Worm (Caenorhabditis elegans) whole organism, mixed stage, embryonic: ENCODE measurements around the gene ztf-31.

Experiments used
- M03D4.4 ChIP-seq: sonication (generic microtip); optimal IDR thresholded peaks from 2 replicates; lab custom pipeline; 2017; ENCODE audit warnings: mild to moderate bottlenecking, missing genetic modification characterization, missing compliant biosample characterization
- blmp-1 ChIP-seq: fragments of 150-350 bp; optimal IDR thresholded peaks from 2 replicates; lab custom pipeline; 2014; ENCODE audit warnings: missing biosample characterization, missing genetic modification characterization
- ceh-43 ChIP-seq: fragments of 200-800 bp; sonication (Bioruptor generic); optimal IDR thresholded peaks from 2 replicates; lab custom pipeline; 2018; ENCODE audit warnings: mild to moderate bottlenecking, missing genetic modification characterization, moderate library complexity, missing compliant biosample characterization
- ceh-83 ChIP-seq: fragments of 200-800 bp; sonication (Bioruptor generic); optimal IDR thresholded peaks from 2 replicates; lab custom pipeline; 2018; ENCODE audit warnings: mild to moderate bottlenecking, missing genetic modification characterization, missing compliant biosample characterization
- ces-1 ChIP-seq: fragments of 150-350 bp; optimal IDR thresholded peaks from 2 replicates; lab custom pipeline; 2014; ENCODE audit warnings: missing biosample characterization, missing genetic modification reagents, missing genetic modification characterization
- cnd-1 ChIP-seq: fragments of 200-800 bp; sonication (Bioruptor generic); optimal IDR thresholded peaks from 2 replicates; lab custom pipeline; 2018; ENCODE audit warnings: mild to moderate bottlenecking, missing genetic modification characterization, missing compliant biosample characterization
- elt-1 ChIP-seq: sonication (generic microtip); optimal IDR thresholded peaks from 2 replicates; lab custom pipeline; 2017; ENCODE audit warnings: missing genetic modification characterization, mild to moderate bottlenecking, missing compliant biosample characterization, antibody characterized with exemption, moderate library complexity, borderline replicate concordance; ENCODE audit not compliant: insufficient read depth
- flh-1 ChIP-seq: fragments of 200-800 bp; sonication (Bioruptor generic); optimal IDR thresholded peaks from 2 replicates; lab custom pipeline; 2018; ENCODE audit warnings: mild to moderate bottlenecking, missing genetic modification characterization, moderate library complexity, missing compliant biosample characterization
- ham-2 ChIP-seq: fragments of 200-800 bp; sonication (Bioruptor generic); optimal IDR thresholded peaks from 2 replicates; lab custom pipeline; 2018; ENCODE audit warnings: mild to moderate bottlenecking, missing genetic modification characterization, missing compliant biosample characterization
- hlh-1 ChIP-seq: fragments of 150-350 bp; optimal IDR thresholded peaks from 2 replicates; lab custom pipeline; 2014; ENCODE audit warnings: missing biosample characterization, missing genetic modification reagents, missing genetic modification characterization
- lin-13 ChIP-seq: fragments of 150-350 bp; optimal IDR thresholded peaks from 2 replicates; lab custom pipeline; 2014; ENCODE audit warnings: missing biosample characterization, missing genetic modification characterization
- lsy-2 ChIP-seq: fragments of 150-350 bp; optimal IDR thresholded peaks from 2 replicates; lab custom pipeline; 2014; ENCODE audit warnings: missing biosample characterization, missing genetic modification characterization
- mab-5 ChIP-seq: fragments of 150-350 bp; optimal IDR thresholded peaks from 2 replicates; lab custom pipeline; 2014; ENCODE audit warnings: missing biosample characterization, missing genetic modification characterization
- mep-1 ChIP-seq: fragments of 150-350 bp; optimal IDR thresholded peaks from 2 replicates; lab custom pipeline; 2017; ENCODE audit warnings: missing biosample characterization, missing genetic modification reagents, missing genetic modification characterization, inconsistent platforms
- mls-2 ChIP-seq: sonication (generic microtip); optimal IDR thresholded peaks from 2 replicates; lab custom pipeline; 2016; ENCODE audit warnings: mild to moderate bottlenecking, missing genetic modification characterization, moderate library complexity, missing compliant biosample characterization
- nhr-12 ChIP-seq: fragments of 150-350 bp; optimal IDR thresholded peaks from 2 replicates; lab custom pipeline; 2014; ENCODE audit warnings: missing biosample characterization, missing genetic modification characterization
- nhr-2 ChIP-seq: fragments of 150-350 bp; optimal IDR thresholded peaks from 2 replicates; lab custom pipeline; 2014; ENCODE audit warnings: missing biosample characterization, missing genetic modification characterization
- nhr-76 ChIP-seq: sonication (generic microtip); optimal IDR thresholded peaks from 2 replicates; lab custom pipeline; 2017; ENCODE audit warnings: missing biosample characterization, missing genetic modification characterization
- sem-2 ChIP-seq: fragments of 200-800 bp; sonication (Bioruptor generic); optimal IDR thresholded peaks from 2 replicates; lab custom pipeline; 2018; ENCODE audit warnings: mild to moderate bottlenecking, missing genetic modification characterization, missing compliant biosample characterization
- snpc-4 ChIP-seq: fragments of 150-350 bp; optimal IDR thresholded peaks from 2 replicates; lab custom pipeline; 2014; ENCODE audit warnings: missing biosample characterization, missing genetic modification characterization
- sptf-1 ChIP-seq: sonication (generic microtip); optimal IDR thresholded peaks from 2 replicates; lab custom pipeline; 2017; ENCODE audit warnings: mild to moderate bottlenecking, missing genetic modification characterization, moderate library complexity, missing compliant biosample characterization
- tbx-8 ChIP-seq: fragments of 200-800 bp; sonication (Bioruptor generic); optimal IDR thresholded peaks from 2 replicates; lab custom pipeline; 2018; ENCODE audit warnings: mild to moderate bottlenecking, missing genetic modification characterization, moderate library complexity, missing compliant biosample characterization
- unc-120 ChIP-seq: sonication (generic microtip); optimal IDR thresholded peaks from 2 replicates; lab custom pipeline; 2017; ENCODE audit warnings: missing genetic modification characterization, missing compliant biosample characterization; ENCODE audit not compliant: poor library complexity, severe bottlenecking
- unc-62 ChIP-seq: fragments of 150-350 bp; optimal IDR thresholded peaks from 2 replicates; lab custom pipeline; 2014; ENCODE audit warnings: missing biosample characterization, missing genetic modification reagents, missing genetic modification characterization
- zip-8 ChIP-seq: fragments of 150-350 bp; optimal IDR thresholded peaks from 2 replicates; lab custom pipeline; 2014; ENCODE audit warnings: missing biosample characterization, missing genetic modification characterization

The ztf-31 gene

ce11 chrIII:7229687-7230086, 11.5 kb upstream of the ztf-31 start, which contains the start of gene R151.8:
R151.8 (minus strand) TSS chrIII:7229787.
- no peak for TF ChIP-seq ceh-43 (GFP tag; lab: Kevin White, UChicago)
- no peak for TF ChIP-seq lin-13 (tag; lab: Kevin White, UChicago)
- TF ChIP-seq mab-5 (tag; lab: Kevin White, UChicago) = no peak
- no peak for TF ChIP-seq hlh-1 (tag; lab: Kevin White, UChicago)
- no peak for TF ChIP-seq elt-1 (tag; lab: Kevin White, UChicago)
- no peak for TF ChIP-seq mls-2 (tag; lab: Kevin White, UChicago)
- no peak for TF ChIP-seq flh-1 (GFP tag; lab: Kevin White, UChicago)
- TF ChIP-seq cnd-1 (tag; lab: Kevin White, UChicago) = no peak
- no peak for TF ChIP-seq snpc-4
- no peak for TF ChIP-seq tbx-8 (GFP tag; lab: Kevin White, UChicago)
- no peak for TF ChIP-seq nhr-2 (tag; lab: Kevin White, UChicago)
- no peak for TF ChIP-seq unc-120 (tag; lab: Kevin White, UChicago)
- TF ChIP-seq ham-2 (GFP tag; lab: Kevin White, UChicago) = no peak
- TF ChIP-seq nhr-76 (tag; lab: Kevin White, UChicago) = no peak
- TF ChIP-seq, all 35 proteins: peak for 0

DNA sequence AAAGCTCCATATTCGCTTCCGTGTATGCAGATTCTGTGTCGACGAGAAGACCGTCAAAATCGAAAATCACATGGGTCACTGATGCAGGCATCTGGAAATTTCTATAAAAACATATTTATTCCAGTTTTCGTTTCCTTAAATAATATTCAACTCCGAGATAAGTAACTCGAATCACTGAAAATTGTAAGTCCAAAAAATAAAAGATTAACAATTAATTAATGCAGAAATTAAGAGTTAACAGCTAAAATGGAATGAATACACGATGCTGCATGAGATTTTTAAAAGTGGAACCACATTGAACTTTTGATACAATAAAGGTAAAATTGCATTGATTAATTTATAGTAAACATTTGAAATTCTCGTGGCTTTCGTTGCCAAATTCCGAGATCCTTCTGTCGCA, 10.3 kb upstream of the ztf-31 start, which contains the start of gene R151.10:
R151.10 (minus strand) TSS at position 101 of the 400 bp plus-strand sequence.
- no peak for TF ChIP-seq M03D4.4 (tag; lab: Kevin White, UChicago)
- TF ChIP-seq sem-2 (GFP tag; lab: Kevin White, UChicago) = no peak
- TF ChIP-seq nhr-76 (tag; lab: Kevin White, UChicago) = no peak
- TF ChIP-seq lin-13 (tag; lab: Kevin White, UChicago) = no peak
- no peak for TF ChIP-seq flh-1 (GFP tag; lab: Kevin White, UChicago)
- TF ChIP-seq mab-5 (tag; lab: Kevin White, UChicago) = no peak
- no peak for TF ChIP-seq snpc-4
- no peak for TF ChIP-seq ces-1
- no peak for TF ChIP-seq ceh-83 (GFP tag; lab: Kevin White, UChicago)
- no peak for TF ChIP-seq hlh-1 (tag; lab: Kevin White, UChicago)
- TF ChIP-seq nhr-12 (tag; lab: Kevin White, UChicago) = no peak
- TF ChIP-seq nhr-2 (tag; lab: Kevin White, UChicago) = no peak
- TF ChIP-seq unc-62 (GFP tag; lab: Kevin White, UChicago) = no peak

DNA sequence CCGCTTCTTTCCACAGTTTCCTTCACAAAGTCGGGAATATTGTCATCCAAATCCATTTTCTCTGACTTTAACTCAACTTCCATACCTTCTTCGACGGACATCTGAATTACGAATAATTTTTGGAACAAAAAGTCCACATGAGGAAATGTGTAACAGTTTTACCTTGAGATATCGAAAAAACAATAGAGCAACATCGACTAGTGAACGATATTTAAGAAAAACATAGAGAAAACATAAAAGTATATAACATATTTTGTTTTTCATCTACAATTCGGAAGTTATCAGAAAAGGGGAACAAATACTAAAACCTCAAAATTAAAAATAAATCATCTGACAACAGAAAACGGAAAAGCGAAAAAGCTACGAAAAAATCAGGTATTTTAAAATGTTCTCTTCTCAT, 8.4 kb upstream of the ztf-31 start, which contains the start of gene adr-2:
adr-2 (minus strand) TSS at position 101 of the 400 bp plus-strand sequence.
- no peak for TF ChIP-seq unc-120 (tag; lab: Kevin White, UChicago)
- TF ChIP-seq lin-13 (tag; lab: Kevin White, UChicago) = no peak
- no peak for TF ChIP-seq zip-8 (tag; lab: Kevin White, UChicago)
- no peak for TF ChIP-seq blmp-1
- no peak for TF ChIP-seq flh-1 (GFP tag; lab: Kevin White, UChicago)
- TF ChIP-seq mls-2 (tag; lab: Kevin White, UChicago) = no peak
- no peak for TF ChIP-seq hlh-1 (tag; lab: Kevin White, UChicago)
- no peak for TF ChIP-seq ceh-83 (GFP tag; lab: Kevin White, UChicago)
- no peak for TF ChIP-seq unc-62 (GFP tag; lab: Kevin White, UChicago)
- no peak for TF ChIP-seq ceh-43 (GFP tag; lab: Kevin White, UChicago)
- TF ChIP-seq sptf-1 (tag; lab: Kevin White, UChicago) = no peak
- TF ChIP-seq cnd-1 (tag; lab: Kevin White, UChicago) = no peak
- no peak for TF ChIP-seq tbx-8 (GFP tag; lab: Kevin White, UChicago)

DNA sequence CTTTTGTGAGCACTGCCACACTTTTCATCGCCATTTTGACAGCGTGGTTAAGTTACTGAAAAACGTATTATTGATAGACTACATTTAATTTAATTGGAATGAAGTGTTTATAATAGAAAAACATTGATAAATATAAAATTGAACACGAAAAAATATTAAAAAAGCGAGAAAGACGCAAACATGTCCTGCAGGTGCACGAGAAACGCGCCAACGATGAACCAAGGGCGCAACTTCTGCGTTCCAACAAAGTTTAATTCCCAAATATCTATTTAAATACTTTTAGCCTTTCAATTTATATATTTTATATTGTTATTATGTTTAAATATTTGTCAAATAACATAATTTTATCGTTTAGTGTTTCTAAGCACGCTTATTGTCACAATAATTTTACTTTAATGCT, 7.0 kb upstream of the ztf-31 start, which contains the start of gene ndus-8:
ndus-8 (minus strand) TSS at position 55 of the 400 bp plus-strand sequence.
- TF ChIP-seq mep-1 (tag; lab: Kevin White, UChicago) = peak; percentile 48
- peak; percentile 56 for TF ChIP-seq lin-13 (tag; lab: Kevin White, UChicago)
- no peak for TF ChIP-seq unc-120 (tag; lab: Kevin White, UChicago)
- TF ChIP-seq lsy-2 (tag; lab: Kevin White, UChicago) = peak; percentile 64

DNA sequence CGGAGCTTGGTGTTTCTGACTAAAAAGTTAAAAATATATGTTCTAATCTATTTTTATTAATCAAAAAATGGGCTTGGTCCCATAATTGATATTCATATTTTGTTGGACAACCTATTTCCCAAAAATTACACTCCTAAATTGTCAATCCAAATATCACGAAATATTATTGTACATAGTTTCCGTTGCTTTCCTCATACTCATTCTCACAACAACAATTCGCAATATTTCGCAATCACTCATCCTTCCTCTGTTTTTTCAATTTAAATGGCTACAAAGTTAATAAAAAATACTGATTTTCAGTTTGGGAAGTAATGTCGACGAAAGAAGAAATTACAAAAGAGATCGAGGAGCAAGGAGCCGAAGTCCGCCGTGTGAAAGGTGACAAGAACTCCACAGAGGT, 2.4 kb upstream of the ztf-31 start, which contains the start of gene pars-1:
pars-1 (plus strand) TSS at position 301 of the 400 bp plus-strand sequence.
- TF ChIP-seq mab-5 (tag; lab: Kevin White, UChicago) (no peak), zip-8 (tag; lab: Kevin White, UChicago) (no peak), flh-1 (GFP tag; lab: Kevin White, UChicago) (no peak), unc-62 (GFP tag; lab: Kevin White, UChicago) (no peak), blmp-1 (no peak), nhr-12 (tag; lab: Kevin White, UChicago) (no peak), lin-13 (tag; lab: Kevin White, UChicago) (no peak), tbx-8 (GFP tag; lab: Kevin White, UChicago) (no peak)
